Worm (Caenorhabditis elegans) whole organism, mixed stage, embryonic: Measurements from ENCODE around the gene efl-2.
A peak's percentile ranks its signal among the peaks of the same experiment; 100 is the strongest.

Source experiments
- M03D4.4 ChIP-seq: sonication (generic microtip); optimal IDR thresholded peaks from 2 replicates; lab custom pipeline; 2017; ENCODE audit warnings: mild to moderate bottlenecking, missing genetic modification characterization, missing compliant biosample characterization
- bed-3 ChIP-seq: fragments of 200-800 bp; sonication (Bioruptor generic); optimal IDR thresholded peaks from 3 replicates; lab custom pipeline; 2018; ENCODE audit warnings: mild to moderate bottlenecking, missing genetic modification characterization, moderate library complexity, missing compliant biosample characterization
- blmp-1 ChIP-seq: fragments of 150-350 bp; optimal IDR thresholded peaks from 2 replicates; lab custom pipeline; 2014; ENCODE audit warnings: missing biosample characterization, missing genetic modification characterization
- ceh-39 ChIP-seq: fragments of 150-350 bp; optimal IDR thresholded peaks from 2 replicates; lab custom pipeline; 2014; ENCODE audit warnings: missing biosample characterization, missing genetic modification characterization
- ceh-43 ChIP-seq: fragments of 200-800 bp; sonication (Bioruptor generic); optimal IDR thresholded peaks from 2 replicates; lab custom pipeline; 2018; ENCODE audit warnings: mild to moderate bottlenecking, missing genetic modification characterization, moderate library complexity, missing compliant biosample characterization
- ceh-83 ChIP-seq: fragments of 200-800 bp; sonication (Bioruptor generic); optimal IDR thresholded peaks from 2 replicates; lab custom pipeline; 2018; ENCODE audit warnings: mild to moderate bottlenecking, missing genetic modification characterization, missing compliant biosample characterization
- ces-1 ChIP-seq: fragments of 150-350 bp; optimal IDR thresholded peaks from 2 replicates; lab custom pipeline; 2014; ENCODE audit warnings: missing biosample characterization, missing genetic modification reagents, missing genetic modification characterization
- cnd-1 ChIP-seq: fragments of 200-800 bp; sonication (Bioruptor generic); optimal IDR thresholded peaks from 2 replicates; lab custom pipeline; 2018; ENCODE audit warnings: mild to moderate bottlenecking, missing genetic modification characterization, missing compliant biosample characterization
- drap-1 ChIP-seq: fragments of 200-800 bp; sonication (Bioruptor generic); optimal IDR thresholded peaks from 3 replicates; lab custom pipeline; 2018; ENCODE audit warnings: mild to moderate bottlenecking, missing genetic modification characterization, missing compliant biosample characterization
- elt-1 ChIP-seq: sonication (generic microtip); optimal IDR thresholded peaks from 2 replicates; lab custom pipeline; 2017; ENCODE audit warnings: missing genetic modification characterization, mild to moderate bottlenecking, missing compliant biosample characterization, antibody characterized with exemption, moderate library complexity, borderline replicate concordance; ENCODE audit not compliant: insufficient read depth
- elt-3 ChIP-seq: fragments of 150-350 bp; optimal IDR thresholded peaks from 2 replicates; lab custom pipeline; 2014; ENCODE audit warnings: missing biosample characterization, missing genetic modification characterization
- flh-1 ChIP-seq: fragments of 200-800 bp; sonication (Bioruptor generic); optimal IDR thresholded peaks from 2 replicates; lab custom pipeline; 2018; ENCODE audit warnings: mild to moderate bottlenecking, missing genetic modification characterization, moderate library complexity, missing compliant biosample characterization
- ham-2 ChIP-seq: fragments of 200-800 bp; sonication (Bioruptor generic); optimal IDR thresholded peaks from 2 replicates; lab custom pipeline; 2018; ENCODE audit warnings: mild to moderate bottlenecking, missing genetic modification characterization, missing compliant biosample characterization
- hlh-1 ChIP-seq: fragments of 150-350 bp; optimal IDR thresholded peaks from 2 replicates; lab custom pipeline; 2014; ENCODE audit warnings: missing biosample characterization, missing genetic modification reagents, missing genetic modification characterization
- lin-13 ChIP-seq: fragments of 150-350 bp; optimal IDR thresholded peaks from 2 replicates; lab custom pipeline; 2014; ENCODE audit warnings: missing biosample characterization, missing genetic modification characterization
- lin-32 ChIP-seq: fragments of 200-800 bp; sonication (Bioruptor generic); optimal IDR thresholded peaks from 2 replicates; lab custom pipeline; 2018; ENCODE audit warnings: mild to moderate bottlenecking, missing genetic modification characterization, missing compliant biosample characterization
- lsy-2 ChIP-seq: fragments of 150-350 bp; optimal IDR thresholded peaks from 2 replicates; lab custom pipeline; 2014; ENCODE audit warnings: missing biosample characterization, missing genetic modification characterization
- mab-5 ChIP-seq: fragments of 150-350 bp; optimal IDR thresholded peaks from 2 replicates; lab custom pipeline; 2014; ENCODE audit warnings: missing biosample characterization, missing genetic modification characterization
- mep-1 ChIP-seq: fragments of 150-350 bp; optimal IDR thresholded peaks from 2 replicates; lab custom pipeline; 2017; ENCODE audit warnings: missing biosample characterization, missing genetic modification reagents, missing genetic modification characterization, inconsistent platforms
- mls-2 ChIP-seq: sonication (generic microtip); optimal IDR thresholded peaks from 2 replicates; lab custom pipeline; 2016; ENCODE audit warnings: mild to moderate bottlenecking, missing genetic modification characterization, moderate library complexity, missing compliant biosample characterization
- nhr-12 ChIP-seq: fragments of 150-350 bp; optimal IDR thresholded peaks from 2 replicates; lab custom pipeline; 2014; ENCODE audit warnings: missing biosample characterization, missing genetic modification characterization
- nhr-2 ChIP-seq: fragments of 150-350 bp; optimal IDR thresholded peaks from 2 replicates; lab custom pipeline; 2014; ENCODE audit warnings: missing biosample characterization, missing genetic modification characterization
- nhr-237 ChIP-seq: fragments of 150-350 bp; optimal IDR thresholded peaks from 2 replicates; lab custom pipeline; 2014; ENCODE audit warnings: missing biosample characterization, missing genetic modification characterization
- nhr-28 ChIP-seq: fragments of 150-350 bp; optimal IDR thresholded peaks from 2 replicates; lab custom pipeline; 2014; ENCODE audit warnings: missing biosample characterization, missing genetic modification characterization
- nhr-76 ChIP-seq: sonication (generic microtip); optimal IDR thresholded peaks from 2 replicates; lab custom pipeline; 2017; ENCODE audit warnings: missing biosample characterization, missing genetic modification characterization
- pha-4 ChIP-seq: fragments of 150-350 bp; optimal IDR thresholded peaks from 2 replicates; lab custom pipeline; 2018; ENCODE audit warnings: missing biosample characterization, missing genetic modification reagents, missing genetic modification characterization
- sem-2 ChIP-seq: fragments of 200-800 bp; sonication (Bioruptor generic); optimal IDR thresholded peaks from 2 replicates; lab custom pipeline; 2018; ENCODE audit warnings: mild to moderate bottlenecking, missing genetic modification characterization, missing compliant biosample characterization
- snpc-4 ChIP-seq: fragments of 150-350 bp; optimal IDR thresholded peaks from 2 replicates; lab custom pipeline; 2014; ENCODE audit warnings: missing biosample characterization, missing genetic modification characterization
- sptf-1 ChIP-seq: sonication (generic microtip); optimal IDR thresholded peaks from 2 replicates; lab custom pipeline; 2017; ENCODE audit warnings: mild to moderate bottlenecking, missing genetic modification characterization, moderate library complexity, missing compliant biosample characterization
- tbx-8 ChIP-seq: fragments of 200-800 bp; sonication (Bioruptor generic); optimal IDR thresholded peaks from 2 replicates; lab custom pipeline; 2018; ENCODE audit warnings: mild to moderate bottlenecking, missing genetic modification characterization, moderate library complexity, missing compliant biosample characterization
- unc-120 ChIP-seq: sonication (generic microtip); optimal IDR thresholded peaks from 2 replicates; lab custom pipeline; 2017; ENCODE audit warnings: missing genetic modification characterization, missing compliant biosample characterization; ENCODE audit not compliant: poor library complexity, severe bottlenecking
- unc-39 ChIP-seq: fragments of 150-350 bp; optimal IDR thresholded peaks from 2 replicates; lab custom pipeline; 2014; ENCODE audit warnings: missing biosample characterization, missing genetic modification characterization
- unc-62 ChIP-seq: fragments of 150-350 bp; optimal IDR thresholded peaks from 2 replicates; lab custom pipeline; 2014; ENCODE audit warnings: missing biosample characterization, missing genetic modification reagents, missing genetic modification characterization
- zip-8 ChIP-seq: fragments of 150-350 bp; optimal IDR thresholded peaks from 2 replicates; lab custom pipeline; 2014; ENCODE audit warnings: missing biosample characterization, missing genetic modification characterization
- ztf-11 ChIP-seq: fragments of 150-350 bp; optimal IDR thresholded peaks from 2 replicates; lab custom pipeline; 2014; ENCODE audit warnings: missing biosample characterization, missing genetic modification characterization

The efl-2 gene

ce11 chrII:13451321-13451720 is 45.4 kb downstream of the efl-2 start:
- TF ChIP-seq unc-120 (tag; lab: Kevin White, UChicago), result no peak
- TF ChIP-seq mls-2 (tag; lab: Kevin White, UChicago), result no peak
- TF ChIP-seq elt-1, result no peak
- no peak for TF ChIP-seq nhr-2 (tag; lab: Kevin White, UChicago)
- no peak for TF ChIP-seq ham-2 (GFP tag; lab: Kevin White, UChicago)
- no peak for TF ChIP-seq nhr-237 (tag; lab: Kevin White, UChicago)
- no peak for TF ChIP-seq ztf-11 (tag; lab: Kevin White, UChicago)
- TF ChIP-seq unc-39 (tag; lab: Kevin White, UChicago), result no peak
- no peak for TF ChIP-seq elt-3 (tag; lab: Kevin White, UChicago)
- TF ChIP-seq bed-3 (GFP tag; lab: Kevin White, UChicago), result no peak
- no peak for TF ChIP-seq zip-8
- no peak for TF ChIP-seq nhr-12 (tag; lab: Kevin White, UChicago)
- no peak for TF ChIP-seq lsy-2 (tag; lab: Kevin White, UChicago)
- no peak for TF ChIP-seq M03D4.4 (tag; lab: Kevin White, UChicago)
- no peak for TF ChIP-seq sptf-1 (tag; lab: Kevin White, UChicago)

DNA sequence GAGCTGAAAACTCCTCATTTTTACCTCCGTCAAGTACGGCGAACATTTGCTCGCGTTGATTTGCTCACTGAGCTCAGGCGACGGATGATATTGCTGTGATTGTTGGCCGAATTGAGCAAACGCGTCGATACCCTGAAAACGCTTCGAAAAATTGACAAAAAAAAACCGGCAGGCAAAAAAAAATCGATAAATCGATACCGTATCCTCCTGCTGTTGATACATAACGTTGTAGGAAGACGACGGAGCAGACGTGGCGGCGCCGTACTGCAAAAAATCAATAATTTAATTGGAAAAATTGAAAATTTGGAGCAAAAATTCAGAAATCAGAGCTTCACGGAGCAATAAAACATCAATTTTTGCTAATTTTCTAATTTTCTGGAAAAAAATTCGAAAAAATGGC is 48.9 kb downstream of the efl-2 start:
- no peak for TF ChIP-seq unc-39 (tag; lab: Kevin White, UChicago)
- TF ChIP-seq hlh-1, result no peak
- no peak for TF ChIP-seq lin-13
- no peak for TF ChIP-seq ham-2 (GFP tag; lab: Kevin White, UChicago)
- TF ChIP-seq drap-1 (GFP tag; lab: Kevin White, UChicago), result no peak
- TF ChIP-seq elt-1, result no peak
- no peak for TF ChIP-seq sem-2 (GFP tag; lab: Kevin White, UChicago)
- TF ChIP-seq ceh-83 (GFP tag; lab: Kevin White, UChicago), result no peak
- TF ChIP-seq blmp-1 (tag; lab: Kevin White, UChicago), result no peak
- TF ChIP-seq pha-4 (tag; lab: Kevin White, UChicago), result no peak
- TF ChIP-seq ces-1, result no peak
- no peak for TF ChIP-seq cnd-1
- no peak for TF ChIP-seq mab-5
- no peak for TF ChIP-seq nhr-2 (tag; lab: Kevin White, UChicago)

DNA sequence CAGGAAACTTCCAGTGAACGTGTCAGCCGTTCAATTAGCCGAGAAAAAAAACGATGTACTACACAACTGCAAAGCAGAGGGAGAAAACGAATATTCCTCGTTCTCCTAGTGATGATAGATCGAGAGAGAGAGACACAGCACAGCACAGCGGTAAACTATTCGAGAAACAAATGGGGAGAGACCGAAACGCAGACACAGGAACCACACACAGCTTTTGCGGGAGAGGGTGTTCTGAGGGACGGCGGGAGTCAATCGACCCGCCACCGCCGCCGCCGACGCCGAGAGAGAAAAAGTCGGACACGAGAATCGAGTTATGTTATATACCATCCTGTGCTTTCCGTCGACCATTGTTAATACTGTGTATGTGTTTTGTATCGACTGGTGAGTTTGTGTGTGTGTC is 50.7 kb downstream of the efl-2 start:
- TF ChIP-seq nhr-237 (tag; lab: Kevin White, UChicago) (no peak), tbx-8 (GFP tag; lab: Kevin White, UChicago) (no peak), sem-2 (GFP tag; lab: Kevin White, UChicago) (no peak), bed-3 (GFP tag; lab: Kevin White, UChicago) (no peak), pha-4 (tag; lab: Kevin White, UChicago) (peak; percentile 41), M03D4.4 (tag; lab: Kevin White, UChicago) (no peak), lsy-2 (tag; lab: Kevin White, UChicago) (no peak), ceh-83 (GFP tag; lab: Kevin White, UChicago) (no peak), nhr-2 (tag; lab: Kevin White, UChicago) (no peak), drap-1 (GFP tag; lab: Kevin White, UChicago) (no peak), ham-2 (GFP tag; lab: Kevin White, UChicago) (no peak), nhr-76 (tag; lab: Kevin White, UChicago) (no peak), mab-5 (no peak), unc-62 (GFP tag; lab: Kevin White, UChicago) (peak; percentile 49), blmp-1 (tag; lab: Kevin White, UChicago) (no peak), unc-39 (tag; lab: Kevin White, UChicago) (no peak), snpc-4 (no peak), hlh-1 (peak; percentile 28), elt-1 (no peak), flh-1 (GFP tag; lab: Kevin White, UChicago) (no peak), ztf-11 (tag; lab: Kevin White, UChicago) (no peak), elt-3 (tag; lab: Kevin White, UChicago) (no peak), cnd-1 (peak; percentile 18), ceh-39 (no peak), lin-32 (GFP tag; lab: Kevin White, UChicago) (no peak), unc-120 (tag; lab: Kevin White, UChicago) (peak; percentile 32), sptf-1 (tag; lab: Kevin White, UChicago) (no peak), mep-1 (tag; lab: Kevin White, UChicago) (no peak), mls-2 (tag; lab: Kevin White, UChicago) (no peak), nhr-12 (tag; lab: Kevin White, UChicago) (no peak), zip-8 (no peak), ces-1 (no peak), ceh-43 (GFP tag; lab: Kevin White, UChicago) (no peak), lin-13 (no peak), nhr-28 (tag; lab: Kevin White, UChicago) (no peak)
